Fruit fly (Drosophila melanogaster): ENCODE data around the gene CG4768.

dm6 chrX:16757645-16758044 lies 34.3 kb upstream of the CG4768 start:
- TF ChIP-seq Dip2 (GFP tag; IDR thresholded peaks at IDR 0.05) (no peak), oc (tag; optimal IDR thresholded peaks at IDR 0.05) (no peak), phol (tag; optimal IDR thresholded peaks at IDR 0.05) (no peak), Scr (GFP tag; IDR thresholded peaks at IDR 0.05; ENCODE audit: partially characterized antibody) (no peak), Kr (GFP tag; optimal IDR thresholded peaks at IDR 0.05) (no peak), Elba2 (GFP tag; optimal IDR thresholded peaks at IDR 0.05) (no peak), CG11560 (tag; IDR thresholded peaks at IDR 0.05) (no peak), p53 (GFP tag; optimal IDR thresholded peaks at IDR 0.05) (no peak), gro (GFP tag; optimal IDR thresholded peaks at IDR 0.05) (no peak), Xrp1 (GFP tag; IDR thresholded peaks at IDR 0.05) (no peak), CG3838 (GFP tag; optimal IDR thresholded peaks at IDR 0.05) (no peak), dmrt99B (tag; optimal IDR thresholded peaks at IDR 0.05) (no peak), unpg (GFP tag; optimal IDR thresholded peaks at IDR 0.05) (no peak), tup (GFP tag; optimal IDR thresholded peaks at IDR 0.05) (no peak)

All from whole organism, embryonic.